Fruit fly (Drosophila melanogaster): ENCODE measurements around the gene Nemp.

The Nemp gene

dm6 chrX:16644535-16645131, 10.2 kb downstream of the Nemp start (continued):
- 0 out of 2 replicates have a peak, but pooled peaks have one; percentile 11 for TF ChIP-seq CG8765 (GFP tag; IDR thresholded peaks at IDR 0.05)
- peak; percentile 33 for TF ChIP-seq CG10431 (GFP tag; optimal IDR thresholded peaks at IDR 0.05)
- TF ChIP-seq Myb (GFP tag; optimal IDR thresholded peaks at IDR 0.05) = no peak
- no peak for TF ChIP-seq CG17612 (GFP tag; IDR thresholded peaks at IDR 0.05)
- TF ChIP-seq fd64A (GFP tag; optimal IDR thresholded peaks at IDR 0.05) = peak; percentile 72
- peak; percentile 3 for TF ChIP-seq Jarid2 (GFP tag; optimal IDR thresholded peaks at IDR 0.05)
- peak; percentile 9; the same call in 1 of the 2 replicates for TF ChIP-seq seq (GFP tag; IDR thresholded peaks at IDR 0.05)
- TF ChIP-seq zen2 (GFP tag; IDR thresholded peaks at IDR 0.05; ENCODE audit: partially characterized antibody) = no peak
- TF ChIP-seq CG33557 (GFP tag; optimal IDR thresholded peaks at IDR 0.05) = peak; percentile 66
- no peak for TF ChIP-seq chinmo (GFP tag; IDR thresholded peaks at IDR 0.05; ENCODE audit: partially characterized antibody)
- TF ChIP-seq ssp (GFP tag; IDR thresholded peaks at IDR 0.05) = no peak
- TF ChIP-seq Hr78 (GFP tag; optimal IDR thresholded peaks at IDR 0.05) = peak in 1 of 2 experiments; percentile 72
- TF ChIP-seq E2f2 (GFP tag; IDR thresholded peaks at IDR 0.05) = peak; percentile 29; the same call in 1 of the 2 replicates
- peak; percentile 66; the same call in 2 of the 3 replicates for TF ChIP-seq otp (GFP tag; IDR thresholded peaks at IDR 0.05)
- TF ChIP-seq tx (GFP tag; optimal IDR thresholded peaks at IDR 0.05) = no peak
- TF ChIP-seq CG10209 (GFP tag; optimal IDR thresholded peaks at IDR 0.05) = peak; percentile 71
- peak; percentile 65 for TF ChIP-seq CG11398 (GFP tag; optimal IDR thresholded peaks at IDR 0.05)
- TF ChIP-seq trh (GFP tag; optimal IDR thresholded peaks at IDR 0.05) = no peak
- TF ChIP-seq onecut (GFP tag; IDR thresholded peaks at IDR 0.05) = peak; percentile 53; the same call in 1 of the 2 replicates
- no peak for TF ChIP-seq Neu2 (GFP tag; optimal IDR thresholded peaks at IDR 0.05; ENCODE audit: borderline replicate concordance)
- peak; percentile 83 for TF ChIP-seq Med (GFP tag)
- TF ChIP-seq CG7372 (GFP tag; IDR thresholded peaks at IDR 0.05) = no peak
- TF ChIP-seq pho (GFP tag; optimal IDR thresholded peaks at IDR 0.05) = no peak
- 0 out of 2 replicates have a peak, but pooled peaks have one; percentile 10 for TF ChIP-seq vvl (GFP tag; IDR thresholded peaks at IDR 0.05)

dm6 chrX:16643363-16643946, 11.4 kb downstream of the Nemp start:
- TF ChIP-seq vnd (GFP tag; IDR thresholded peaks at IDR 0.05; ENCODE audit: partially characterized antibody) = no peak
- peak in 1 of 2 experiments; percentile 70 for TF ChIP-seq Pdp1 (GFP tag; optimal IDR thresholded peaks at IDR 0.05)
- peak; percentile 24 for TF ChIP-seq cg (GFP tag; optimal IDR thresholded peaks at IDR 0.05)
- TF ChIP-seq en (GFP tag; optimal IDR thresholded peaks at IDR 0.05) = no peak
- TF ChIP-seq Med (GFP tag) = peak; percentile 35
- TF ChIP-seq ara (GFP tag; IDR thresholded peaks at IDR 0.05) = no peak
- TF ChIP-seq corto (GFP tag; optimal IDR thresholded peaks at IDR 0.05) = no peak
- TF ChIP-seq ATbp (GFP tag; optimal IDR thresholded peaks at IDR 0.05) = peak; percentile 39
- no peak for TF ChIP-seq crp (GFP tag; optimal IDR thresholded peaks at IDR 0.05)
- TF ChIP-seq sd (tag; optimal IDR thresholded peaks at IDR 0.05) = peak; percentile 50
- TF ChIP-seq gce (GFP tag; IDR thresholded peaks at IDR 0.05) = no peak
- no peak for TF ChIP-seq CG11560 (tag; IDR thresholded peaks at IDR 0.05)
- TF ChIP-seq CG10366 (GFP tag; IDR thresholded peaks at IDR 0.05) = no peak
- TF ChIP-seq chn (GFP tag; optimal IDR thresholded peaks at IDR 0.05) = no peak
- TF ChIP-seq caup (GFP tag; optimal IDR thresholded peaks at IDR 0.05; ENCODE audit: severe bottlenecking) = no peak
- no peak for TF ChIP-seq CG6272 (GFP tag; IDR thresholded peaks at IDR 0.05)
- TF ChIP-seq klu (GFP tag; IDR thresholded peaks at IDR 0.05) = no peak
- no peak for TF ChIP-seq Six4 (GFP tag; optimal IDR thresholded peaks at IDR 0.05)
- no peak for TF ChIP-seq CG4360 (GFP tag; IDR thresholded peaks at IDR 0.05)
- TF ChIP-seq CG34376 (GFP tag; optimal IDR thresholded peaks at IDR 0.05) = no peak
- TF ChIP-seq gcm2 (GFP tag; optimal IDR thresholded peaks at IDR 0.05) = no peak
- TF ChIP-seq CG1647 (GFP tag; optimal IDR thresholded peaks at IDR 0.05) = no peak
- TF ChIP-seq CG7372 (GFP tag; IDR thresholded peaks at IDR 0.05) = no peak
- TF ChIP-seq CG10543 (GFP tag; optimal IDR thresholded peaks at IDR 0.05) = peak; percentile 16
- TF ChIP-seq stc (GFP tag; IDR thresholded peaks at IDR 0.05) = peak; percentile 26; the same call in 1 of the 2 replicates
- TF ChIP-seq z (GFP tag; IDR thresholded peaks at IDR 0.05) = no peak
- TF ChIP-seq Nf-YC (tag; optimal IDR thresholded peaks at IDR 0.05) = no peak

Data from whole organism, embryonic.